Fruit fly (Drosophila melanogaster) whole organism, embryonic: ENCODE results near the gene CG33332.

Experiments used
- Ada2b ChIP-seq: fragments of 200-800 bp; sonication (Bioruptor generic); IDR thresholded peaks from 2 replicates; pipeline ENCODE4 v1.3.6; 2022; ENCODE audit warnings: missing biosample characterization, missing genetic modification characterization
- CG12391 ChIP-seq: fragments of 200-800 bp; sonication (Bioruptor generic); optimal IDR thresholded peaks from 3 replicates; lab custom pipeline; 2018; ENCODE audit warnings: missing biosample characterization, mild to moderate bottlenecking, missing genetic modification characterization, moderate library complexity
- CG12769 ChIP-seq: fragments of 200-800 bp; sonication (Bioruptor generic); optimal IDR thresholded peaks from 2 replicates; lab custom pipeline; 2019; ENCODE audit warnings: missing biosample characterization, mild to moderate bottlenecking, missing genetic modification characterization, moderate library complexity
- CG13424 ChIP-seq: fragments of 200-800 bp; sonication (Bioruptor generic); optimal IDR thresholded peaks from 2 replicates; lab custom pipeline; 2019; ENCODE audit warnings: missing biosample characterization, mild to moderate bottlenecking, missing genetic modification characterization, moderate library complexity
- CG14050 ChIP-seq: fragments of 200-800 bp; sonication (Bioruptor generic); IDR thresholded peaks from 3 replicates; pipeline ENCODE4 v1.3.6; 2022; ENCODE audit warnings: missing biosample characterization, missing genetic modification characterization
- CG17328 ChIP-seq: fragments of 200-800 bp; sonication (Bioruptor generic); IDR thresholded peaks from 2 replicates; pipeline ENCODE4 v1.3.6; 2022; ENCODE audit warnings: missing biosample characterization, missing genetic modification characterization
- CG17802 ChIP-seq: fragments of 200-800 bp; sonication (Bioruptor generic); optimal IDR thresholded peaks from 2 replicates; lab custom pipeline; 2018; ENCODE audit warnings: missing biosample characterization, mild to moderate bottlenecking, missing genetic modification characterization, moderate library complexity
- CG2889 ChIP-seq: fragments of 200-800 bp; sonication (Bioruptor generic); IDR thresholded peaks from 3 replicates; pipeline ENCODE4 v1.3.6; 2022; ENCODE audit warnings: missing biosample characterization, missing genetic modification characterization
- CG30403 ChIP-seq: fragments of 200-800 bp; sonication (Bioruptor generic); optimal IDR thresholded peaks from 3 replicates; lab custom pipeline; 2016; ENCODE audit warnings: missing biosample characterization, missing genetic modification characterization
- CG31441 ChIP-seq: fragments of 200-800 bp; sonication (Bioruptor generic); IDR thresholded peaks from 2 replicates; pipeline ENCODE4 v1.3.6; 2022; ENCODE audit warnings: missing biosample characterization, missing genetic modification characterization
- CG33557 ChIP-seq: fragments of 200-800 bp; sonication (Bioruptor generic); optimal IDR thresholded peaks from 2 replicates; lab custom pipeline; 2019; ENCODE audit warnings: missing biosample characterization, mild to moderate bottlenecking, missing genetic modification characterization, moderate library complexity
- CG34224 ChIP-seq: fragments of 200-800 bp; sonication (Bioruptor generic); IDR thresholded peaks from 3 replicates; pipeline ENCODE4 v1.3.6; 2022; ENCODE audit warnings: missing biosample characterization, missing genetic modification characterization; ENCODE audit not compliant: partially characterized antibody
- CG6175 ChIP-seq: fragments of 200-800 bp; sonication (Bioruptor generic); IDR thresholded peaks from 3 replicates; pipeline ENCODE4 v1.3.6; 2022; ENCODE audit warnings: missing biosample characterization, missing genetic modification characterization
- CG7839 ChIP-seq: fragments of 200-800 bp; sonication (Bioruptor generic); optimal IDR thresholded peaks from 3 replicates; lab custom pipeline; 2018; ENCODE audit warnings: missing biosample characterization, mild to moderate bottlenecking, missing genetic modification characterization, moderate library complexity
- Chrac-16 ChIP-seq: fragments of 200-800 bp; sonication (Bioruptor generic); optimal IDR thresholded peaks from 3 replicates; lab custom pipeline; 2016; ENCODE audit warnings: missing biosample characterization, missing genetic modification characterization
- D19A ChIP-seq: fragments of 200-800 bp; optimal IDR thresholded peaks from 3 replicates; lab custom pipeline; 2019; ENCODE audit warnings: missing biosample characterization, mild to moderate bottlenecking, missing genetic modification characterization, moderate library complexity
- Dip2 ChIP-seq: fragments of 200-800 bp; sonication (Bioruptor generic); IDR thresholded peaks from 2 replicates; pipeline ENCODE4 v1.3.6; 2022; ENCODE audit warnings: missing biosample characterization, missing genetic modification characterization
- Dll ChIP-seq: fragments of 200-800 bp; sonication (Bioruptor generic); IDR thresholded peaks from 4 replicates; pipeline ENCODE4 v1.3.6; 2022; ENCODE audit warnings: missing biosample characterization, missing genetic modification characterization; ENCODE audit not compliant: partially characterized antibody
- ERR ChIP-seq: fragments of 200-800 bp; sonication (Bioruptor generic); optimal IDR thresholded peaks from 2 replicates; lab custom pipeline; 2016; ENCODE audit warnings: missing biosample characterization, missing genetic modification characterization
- Fer2 ChIP-seq: fragments of 200-800 bp; sonication (Bioruptor generic); optimal IDR thresholded peaks from 2 replicates; lab custom pipeline; 2018; ENCODE audit warnings: missing biosample characterization, mild to moderate bottlenecking, missing genetic modification characterization, moderate library complexity
- Gsc ChIP-seq: fragments of 200-800 bp; sonication (Bioruptor generic); IDR thresholded peaks from 2 replicates; pipeline ENCODE4 v1.3.6; 2022; ENCODE audit warnings: missing biosample characterization, missing genetic modification characterization
- Hmr ChIP-seq: fragments of 200-800 bp; sonication (Bioruptor generic); optimal IDR thresholded peaks from 3 replicates; lab custom pipeline; 2017; ENCODE audit warnings: mild to moderate bottlenecking, missing biosample characterization, missing genetic modification reagents, missing genetic modification characterization
- Med ChIP-seq: fragments of 200-800 bp; sonication (Bioruptor generic); peaks from one replicate; lab custom pipeline; 2016; ENCODE audit warnings: missing biosample characterization, missing genetic modification characterization, mild to moderate bottlenecking, inconsistent platforms, moderate library complexity
- Ptx1 ChIP-seq: fragments of 200-800 bp; sonication (Bioruptor generic); IDR thresholded peaks from 2 replicates; pipeline ENCODE4 v1.3.6; 2022; ENCODE audit warnings: missing biosample characterization, missing genetic modification characterization
- Six4 ChIP-seq: fragments of 200-800 bp; sonication (Bioruptor generic); optimal IDR thresholded peaks from 2 replicates; lab custom pipeline; 2016; ENCODE audit warnings: missing biosample characterization, missing genetic modification characterization
- Taf1 ChIP-seq: fragments of 200-800 bp; sonication (Bioruptor generic); IDR thresholded peaks from 2 replicates; pipeline ENCODE4 v1.3.6; 2022; ENCODE audit warnings: missing biosample characterization, missing genetic modification characterization
- ac ChIP-seq: fragments of 200-800 bp; sonication (Bioruptor generic); optimal IDR thresholded peaks from 3 replicates; lab custom pipeline; 2017; ENCODE audit warnings: missing biosample characterization, mild to moderate bottlenecking, missing genetic modification characterization
- aop ChIP-seq: fragments of 200-800 bp; sonication (Bioruptor generic); IDR thresholded peaks from 2 replicates; pipeline ENCODE4 v1.3.6; 2022; ENCODE audit warnings: missing biosample characterization, missing genetic modification characterization
- dati ChIP-seq: fragments of 200-800 bp; sonication (Bioruptor generic); IDR thresholded peaks from 2 replicates; pipeline ENCODE4 v1.3.6; 2022; ENCODE audit warnings: missing biosample characterization, missing genetic modification characterization
- dmrt99B ChIP-seq: fragments of 200-800 bp; sonication (Bioruptor generic); optimal IDR thresholded peaks from 2 replicates; lab custom pipeline; 2018; ENCODE audit warnings: missing biosample characterization, mild to moderate bottlenecking, missing genetic modification characterization, moderate library complexity
- dpn ChIP-seq, 2 experiments: fragments of 200-800 bp; sonication (Bioruptor generic); optimal IDR thresholded peaks; 3 replicates each; lab custom pipeline; 2016; ENCODE audit warnings: missing biosample characterization in 2 of 2, missing genetic modification characterization in 2 of 2
- exex ChIP-seq: fragments of 200-800 bp; sonication (Bioruptor generic); optimal IDR thresholded peaks from 4 replicates; lab custom pipeline; 2018; ENCODE audit warnings: missing biosample characterization, mild to moderate bottlenecking, missing genetic modification characterization, moderate library complexity
- gsb-n ChIP-seq: fragments of 200-800 bp; sonication (Bioruptor generic); optimal IDR thresholded peaks from 3 replicates; lab custom pipeline; 2018; ENCODE audit warnings: missing biosample characterization, mild to moderate bottlenecking, missing genetic modification characterization
- ken ChIP-seq: fragments of 200-800 bp; sonication (Bioruptor generic); IDR thresholded peaks from 3 replicates; pipeline ENCODE4 v1.3.6; 2022; ENCODE audit warnings: missing biosample characterization, missing genetic modification characterization
- klu ChIP-seq: fragments of 200-800 bp; sonication (Bioruptor generic); IDR thresholded peaks from 2 replicates; pipeline ENCODE4 v1.3.6; 2022; ENCODE audit warnings: missing biosample characterization, missing genetic modification characterization
- kni ChIP-seq: fragments of 200-800 bp; sonication (Bioruptor generic); optimal IDR thresholded peaks from 3 replicates; lab custom pipeline; 2017; ENCODE audit warnings: mild to moderate bottlenecking, missing biosample characterization, missing genetic modification reagents, missing genetic modification characterization
- maf-S ChIP-seq: fragments of 200-800 bp; sonication (Bioruptor generic); optimal IDR thresholded peaks from 2 replicates; lab custom pipeline; 2016; ENCODE audit warnings: missing biosample characterization, missing genetic modification characterization
- nmo ChIP-seq: fragments of 200-800 bp; sonication (Bioruptor generic); optimal IDR thresholded peaks from 2 replicates; lab custom pipeline; 2018; ENCODE audit warnings: missing biosample characterization, mild to moderate bottlenecking, missing genetic modification characterization, moderate library complexity
- oc ChIP-seq: fragments of 200-800 bp; sonication (Bioruptor generic); optimal IDR thresholded peaks from 2 replicates; lab custom pipeline; 2018; ENCODE audit warnings: missing biosample characterization, mild to moderate bottlenecking, missing genetic modification characterization, moderate library complexity
- pzg ChIP-seq: fragments of 200-800 bp; sonication (Bioruptor generic); optimal IDR thresholded peaks from 3 replicates; lab custom pipeline; 2018; ENCODE audit warnings: missing biosample characterization, mild to moderate bottlenecking, missing genetic modification characterization, moderate library complexity
- slp2 ChIP-seq: fragments of 200-800 bp; sonication (Bioruptor generic); optimal IDR thresholded peaks from 2 replicates; lab custom pipeline; 2016; ENCODE audit warnings: missing biosample characterization, missing genetic modification characterization
- so ChIP-seq: fragments of 200-800 bp; sonication (Bioruptor generic); IDR thresholded peaks from 3 replicates; pipeline ENCODE4 v1.3.6; 2022; ENCODE audit warnings: missing biosample characterization, missing genetic modification characterization
- stwl ChIP-seq: fragments of 200-800 bp; sonication (Bioruptor generic); optimal IDR thresholded peaks from 3 replicates; lab custom pipeline; 2018; ENCODE audit warnings: missing biosample characterization, mild to moderate bottlenecking, missing genetic modification characterization, moderate library complexity
- sug ChIP-seq: fragments of 200-800 bp; optimal IDR thresholded peaks from 2 replicates; lab custom pipeline; 2019; ENCODE audit warnings: missing biosample characterization, mild to moderate bottlenecking, missing genetic modification characterization, moderate library complexity
- tx ChIP-seq: fragments of 200-800 bp; sonication (Bioruptor generic); optimal IDR thresholded peaks from 2 replicates; lab custom pipeline; 2016; ENCODE audit warnings: missing biosample characterization, missing genetic modification characterization
- usp ChIP-seq: fragments of >200 bp; optimal IDR thresholded peaks from 2 replicates; lab custom pipeline; 2017; ENCODE audit warnings: missing biosample characterization, missing genetic modification characterization
- wek ChIP-seq: fragments of 200-800 bp; sonication (Bioruptor generic); optimal IDR thresholded peaks from 3 replicates; lab custom pipeline; 2018; ENCODE audit warnings: missing biosample characterization, mild to moderate bottlenecking, missing genetic modification characterization, moderate library complexity
- zf30C ChIP-seq: fragments of 200-800 bp; sonication (Bioruptor generic); optimal IDR thresholded peaks from 3 replicates; lab custom pipeline; 2018; ENCODE audit warnings: missing biosample characterization, mild to moderate bottlenecking, missing genetic modification characterization

Gene CG33332

DNA sequence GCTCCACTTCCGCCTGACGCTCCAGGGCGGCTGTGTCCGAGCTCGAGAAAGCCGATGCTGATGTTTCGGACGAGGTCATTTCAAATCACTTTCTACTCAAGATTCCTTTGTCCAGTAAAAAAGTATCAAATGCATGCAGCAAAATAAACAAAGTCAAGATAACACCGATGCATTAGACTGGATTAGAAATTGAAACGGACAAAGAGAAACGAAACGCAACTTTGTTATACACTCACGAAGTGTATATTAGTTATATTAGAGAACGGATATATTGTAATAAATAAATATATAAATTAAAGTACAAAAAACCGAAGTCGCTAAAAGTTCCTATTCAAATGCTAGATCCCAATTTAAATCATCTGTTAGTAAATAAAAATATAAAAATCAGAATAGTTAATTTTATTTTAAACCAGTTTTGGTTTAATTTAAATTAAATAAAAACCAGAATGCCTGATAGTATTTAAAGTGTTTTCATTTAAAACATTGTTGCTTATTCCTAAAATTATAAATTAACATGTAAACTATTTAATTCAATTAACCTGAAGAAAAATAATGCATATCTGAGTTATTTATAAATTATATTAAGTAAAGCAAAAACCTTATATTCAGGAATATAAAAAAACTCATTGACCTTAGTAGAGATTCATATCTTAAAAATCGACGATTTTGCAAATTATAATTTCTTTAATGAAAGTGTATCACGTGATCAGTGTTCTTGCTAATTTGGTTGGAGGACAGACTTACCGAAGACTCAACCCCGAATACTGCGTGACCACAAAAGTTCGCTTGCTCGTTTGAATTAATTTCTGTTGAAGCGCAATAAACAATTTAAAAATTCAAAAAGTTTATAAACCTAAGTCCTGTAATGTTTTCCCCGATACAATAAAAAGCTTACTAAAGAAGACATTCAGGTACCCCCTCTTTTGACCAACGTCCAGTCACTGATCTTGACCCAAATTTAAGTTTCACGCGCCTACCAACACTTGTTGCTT is 7.8 kb downstream of the CG33332 start, which contains the start of gene Dph2 (continued):
- peak; percentile 24 to 67 for TF ChIP-seq dpn (GFP tag; optimal IDR thresholded peaks at IDR 0.05; lab: Kevin White, UChicago)
- peak; percentile 89 for TF ChIP-seq CG17328
- TF ChIP-seq CG34224 (GFP tag; lab: Robert Waterston, UW): no peak
- peak; percentile 14 for TF ChIP-seq maf-S
- TF ChIP-seq Fer2 (tag; lab: Kevin White, UChicago): peak; percentile 66
- TF ChIP-seq D19A: peak; percentile 99
- TF ChIP-seq slp2: peak; percentile 23
- no peak for TF ChIP-seq oc (tag; lab: Kevin White, UChicago)
- TF ChIP-seq Med (GFP tag; lab: Kevin White, UChicago): peak; percentile 89
- TF ChIP-seq Dip2 (GFP tag; lab: Robert Waterston, UW): no peak
- peak; percentile 65; the same call in 2 of the 3 replicates for TF ChIP-seq CG2889 (GFP tag; lab: Robert Waterston, UW)
- TF ChIP-seq Ada2b (GFP tag; lab: Robert Waterston, UW): peak; percentile 75
- TF ChIP-seq CG30403 (GFP tag; lab: Kevin White, UChicago): peak; percentile 54
- no peak for TF ChIP-seq Hmr
- TF ChIP-seq Gsc (GFP tag; lab: Robert Waterston, UW): no peak
- TF ChIP-seq CG7839 (tag; lab: Kevin White, UChicago): peak; percentile 87
- TF ChIP-seq dati (GFP tag; lab: Robert Waterston, UW): no peak
- TF ChIP-seq Taf1 (GFP tag; lab: Robert Waterston, UW): peak; percentile 18; the same call in 1 of the 2 replicates
- peak; percentile 74 for TF ChIP-seq gsb-n (tag; lab: Kevin White, UChicago)
- no peak for TF ChIP-seq ac (GFP tag; lab: Kevin White, UChicago)
- peak; percentile 82 for TF ChIP-seq CG13424 (tag; lab: Kevin White, UChicago)
- TF ChIP-seq Six4 (GFP tag; lab: Kevin White, UChicago): peak; percentile 44
- TF ChIP-seq ken: peak; percentile 74
- TF ChIP-seq usp (GFP tag; lab: Kevin White, UChicago): no peak
- TF ChIP-seq wek (GFP tag; lab: Kevin White, UChicago): no peak
- peak; percentile 86 for TF ChIP-seq CG31441 (GFP tag; lab: Robert Waterston, UW)
- TF ChIP-seq Ptx1 (GFP tag; lab: Robert Waterston, UW): peak; percentile 88
- TF ChIP-seq Dll (GFP tag; lab: Robert Waterston, UW): no peak
- no peak for TF ChIP-seq ERR
- peak; percentile 40 for TF ChIP-seq Chrac-16 (GFP tag; lab: Kevin White, UChicago)
- TF ChIP-seq zf30C: peak; percentile 48
- peak; percentile 18 for TF ChIP-seq exex (tag; lab: Kevin White, UChicago)
- TF ChIP-seq CG33557 (GFP tag; lab: Kevin White, UChicago): peak; percentile 55
- TF ChIP-seq nmo (GFP tag; lab: Kevin White, UChicago): peak; percentile 83
- TF ChIP-seq aop (GFP tag; lab: Robert Waterston, UW): 0 out of 2 replicates have a peak, but pooled peaks have one; percentile 19
- TF ChIP-seq dmrt99B (tag; lab: Kevin White, UChicago): peak; percentile 81
- TF ChIP-seq tx: no peak
- TF ChIP-seq CG12769: no peak
- peak; percentile 40; the same call in 1 of the 2 replicates for TF ChIP-seq klu (GFP tag; lab: Robert Waterston, UW)
- TF ChIP-seq CG12391 (tag; lab: Kevin White, UChicago): peak; percentile 86
- TF ChIP-seq pzg (GFP tag; lab: Kevin White, UChicago): peak; percentile 58
- TF ChIP-seq kni (GFP tag; lab: Kevin White, UChicago): peak; percentile 67
- 0 out of 3 replicates have a peak, but pooled peaks have one; percentile 42 for TF ChIP-seq CG6175 (GFP tag; lab: Robert Waterston, UW)
- TF ChIP-seq stwl (tag; lab: Kevin White, UChicago): peak; percentile 43
- peak; percentile 56 for TF ChIP-seq CG17802 (tag; lab: Kevin White, UChicago)
- TF ChIP-seq so (GFP tag; lab: Robert Waterston, UW): no peak
- peak; percentile 65 for TF ChIP-seq sug (tag; lab: Kevin White, UChicago)
- peak; percentile 31; the same call in 1 of the 3 replicates for TF ChIP-seq CG14050 (GFP tag; lab: Robert Waterston, UW)
